Fruit fly (Drosophila melanogaster) whole organism: ENCODE data around the gene CG14717.

Experiments used
- CG8478 ChIP-seq: fragments of >200 bp; optimal IDR thresholded peaks from 2 replicates; lab custom pipeline; 2018; ENCODE audit warnings: inconsistent platforms
- Dll ChIP-seq: fragments of >200 bp; optimal IDR thresholded peaks from 2 replicates; lab custom pipeline; 2017
- EcR ChIP-seq, 2 experiments: fragments of >200 bp; optimal IDR thresholded peaks; 2 replicates each; lab custom pipeline; 2017; ENCODE audit warnings: missing biosample characterization in 2 of 2, missing genetic modification characterization in 2 of 2, missing genetic modification reagents in 2 of 2
- pan ChIP-seq: fragments of >200 bp; optimal IDR thresholded peaks from 2 replicates; lab custom pipeline; 2017
- psq ChIP-seq: fragments of >200 bp; optimal IDR thresholded peaks from 2 replicates; lab custom pipeline; 2017

DNA sequence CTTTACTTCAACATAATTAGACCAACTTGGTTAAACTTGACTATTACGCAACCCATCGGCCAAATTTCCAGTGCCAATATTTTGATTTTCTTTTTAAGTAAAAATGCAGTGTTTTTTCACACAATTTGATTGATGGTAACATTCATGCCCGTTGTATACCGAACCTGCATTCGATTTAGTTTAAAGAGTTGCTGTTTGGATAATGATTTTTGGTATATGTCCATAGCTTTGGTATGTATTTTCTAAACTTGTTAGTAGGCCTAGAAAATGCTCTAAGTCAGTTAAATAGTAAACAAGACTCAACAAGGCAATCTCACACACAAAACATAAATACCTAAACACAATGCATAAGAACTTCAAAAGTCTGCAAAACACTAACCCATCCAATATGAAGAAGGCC, 7.4 kb downstream of the CG14717 start, which contains the start of gene I-t:
- TF ChIP-seq CG8478 (lab: Kevin White, UChicago) (no peak), psq (no peak), Dll (lab: Kevin White, UChicago) (no peak), pan (lab: Kevin White, UChicago) (no peak), EcR (GFP tag; optimal IDR thresholded peaks at IDR 0.05; lab: Kevin White, UChicago) (no peak)
